Worm (Caenorhabditis elegans) whole organism, mixed stage, embryonic: Measurements from ENCODE around the gene F47F2.1.

ENCODE experiments used
- M03D4.4 ChIP-seq: sonication (generic microtip); optimal IDR thresholded peaks from 2 replicates; lab custom pipeline; 2017; ENCODE audit warnings: mild to moderate bottlenecking, missing genetic modification characterization, missing compliant biosample characterization
- bed-3 ChIP-seq: fragments of 200-800 bp; sonication (Bioruptor generic); optimal IDR thresholded peaks from 3 replicates; lab custom pipeline; 2018; ENCODE audit warnings: mild to moderate bottlenecking, missing genetic modification characterization, moderate library complexity, missing compliant biosample characterization
- blmp-1 ChIP-seq: fragments of 150-350 bp; optimal IDR thresholded peaks from 2 replicates; lab custom pipeline; 2014; ENCODE audit warnings: missing biosample characterization, missing genetic modification characterization
- ceh-39 ChIP-seq: fragments of 150-350 bp; optimal IDR thresholded peaks from 2 replicates; lab custom pipeline; 2014; ENCODE audit warnings: missing biosample characterization, missing genetic modification characterization
- ceh-43 ChIP-seq: fragments of 200-800 bp; sonication (Bioruptor generic); optimal IDR thresholded peaks from 2 replicates; lab custom pipeline; 2018; ENCODE audit warnings: mild to moderate bottlenecking, missing genetic modification characterization, moderate library complexity, missing compliant biosample characterization
- ceh-83 ChIP-seq: fragments of 200-800 bp; sonication (Bioruptor generic); optimal IDR thresholded peaks from 2 replicates; lab custom pipeline; 2018; ENCODE audit warnings: mild to moderate bottlenecking, missing genetic modification characterization, missing compliant biosample characterization
- ces-1 ChIP-seq: fragments of 150-350 bp; optimal IDR thresholded peaks from 2 replicates; lab custom pipeline; 2014; ENCODE audit warnings: missing biosample characterization, missing genetic modification reagents, missing genetic modification characterization
- drap-1 ChIP-seq: fragments of 200-800 bp; sonication (Bioruptor generic); optimal IDR thresholded peaks from 3 replicates; lab custom pipeline; 2018; ENCODE audit warnings: mild to moderate bottlenecking, missing genetic modification characterization, missing compliant biosample characterization
- elt-1 ChIP-seq: sonication (generic microtip); optimal IDR thresholded peaks from 2 replicates; lab custom pipeline; 2017; ENCODE audit warnings: missing genetic modification characterization, mild to moderate bottlenecking, missing compliant biosample characterization, antibody characterized with exemption, moderate library complexity, borderline replicate concordance; ENCODE audit not compliant: insufficient read depth
- elt-3 ChIP-seq: fragments of 150-350 bp; optimal IDR thresholded peaks from 2 replicates; lab custom pipeline; 2014; ENCODE audit warnings: missing biosample characterization, missing genetic modification characterization
- flh-1 ChIP-seq: fragments of 200-800 bp; sonication (Bioruptor generic); optimal IDR thresholded peaks from 2 replicates; lab custom pipeline; 2018; ENCODE audit warnings: mild to moderate bottlenecking, missing genetic modification characterization, moderate library complexity, missing compliant biosample characterization
- ham-2 ChIP-seq: fragments of 200-800 bp; sonication (Bioruptor generic); optimal IDR thresholded peaks from 2 replicates; lab custom pipeline; 2018; ENCODE audit warnings: mild to moderate bottlenecking, missing genetic modification characterization, missing compliant biosample characterization
- hlh-1 ChIP-seq: fragments of 150-350 bp; optimal IDR thresholded peaks from 2 replicates; lab custom pipeline; 2014; ENCODE audit warnings: missing biosample characterization, missing genetic modification reagents, missing genetic modification characterization
- lin-13 ChIP-seq: fragments of 150-350 bp; optimal IDR thresholded peaks from 2 replicates; lab custom pipeline; 2014; ENCODE audit warnings: missing biosample characterization, missing genetic modification characterization
- lin-32 ChIP-seq: fragments of 200-800 bp; sonication (Bioruptor generic); optimal IDR thresholded peaks from 2 replicates; lab custom pipeline; 2018; ENCODE audit warnings: mild to moderate bottlenecking, missing genetic modification characterization, missing compliant biosample characterization
- lsy-2 ChIP-seq: fragments of 150-350 bp; optimal IDR thresholded peaks from 2 replicates; lab custom pipeline; 2014; ENCODE audit warnings: missing biosample characterization, missing genetic modification characterization
- mab-5 ChIP-seq: fragments of 150-350 bp; optimal IDR thresholded peaks from 2 replicates; lab custom pipeline; 2014; ENCODE audit warnings: missing biosample characterization, missing genetic modification characterization
- mep-1 ChIP-seq: fragments of 150-350 bp; optimal IDR thresholded peaks from 2 replicates; lab custom pipeline; 2017; ENCODE audit warnings: missing biosample characterization, missing genetic modification reagents, missing genetic modification characterization, inconsistent platforms
- mls-2 ChIP-seq: sonication (generic microtip); optimal IDR thresholded peaks from 2 replicates; lab custom pipeline; 2016; ENCODE audit warnings: mild to moderate bottlenecking, missing genetic modification characterization, moderate library complexity, missing compliant biosample characterization
- nhr-12 ChIP-seq: fragments of 150-350 bp; optimal IDR thresholded peaks from 2 replicates; lab custom pipeline; 2014; ENCODE audit warnings: missing biosample characterization, missing genetic modification characterization
- nhr-2 ChIP-seq: fragments of 150-350 bp; optimal IDR thresholded peaks from 2 replicates; lab custom pipeline; 2014; ENCODE audit warnings: missing biosample characterization, missing genetic modification characterization
- nhr-237 ChIP-seq: fragments of 150-350 bp; optimal IDR thresholded peaks from 2 replicates; lab custom pipeline; 2014; ENCODE audit warnings: missing biosample characterization, missing genetic modification characterization
- nhr-28 ChIP-seq: fragments of 150-350 bp; optimal IDR thresholded peaks from 2 replicates; lab custom pipeline; 2014; ENCODE audit warnings: missing biosample characterization, missing genetic modification characterization
- nhr-76 ChIP-seq: sonication (generic microtip); optimal IDR thresholded peaks from 2 replicates; lab custom pipeline; 2017; ENCODE audit warnings: missing biosample characterization, missing genetic modification characterization
- pha-4 ChIP-seq: fragments of 150-350 bp; optimal IDR thresholded peaks from 2 replicates; lab custom pipeline; 2018; ENCODE audit warnings: missing biosample characterization, missing genetic modification reagents, missing genetic modification characterization
- sem-2 ChIP-seq: fragments of 200-800 bp; sonication (Bioruptor generic); optimal IDR thresholded peaks from 2 replicates; lab custom pipeline; 2018; ENCODE audit warnings: mild to moderate bottlenecking, missing genetic modification characterization, missing compliant biosample characterization
- snpc-4 ChIP-seq: fragments of 150-350 bp; optimal IDR thresholded peaks from 2 replicates; lab custom pipeline; 2014; ENCODE audit warnings: missing biosample characterization, missing genetic modification characterization
- sptf-1 ChIP-seq: sonication (generic microtip); optimal IDR thresholded peaks from 2 replicates; lab custom pipeline; 2017; ENCODE audit warnings: mild to moderate bottlenecking, missing genetic modification characterization, moderate library complexity, missing compliant biosample characterization
- tbx-8 ChIP-seq: fragments of 200-800 bp; sonication (Bioruptor generic); optimal IDR thresholded peaks from 2 replicates; lab custom pipeline; 2018; ENCODE audit warnings: mild to moderate bottlenecking, missing genetic modification characterization, moderate library complexity, missing compliant biosample characterization
- unc-120 ChIP-seq: sonication (generic microtip); optimal IDR thresholded peaks from 2 replicates; lab custom pipeline; 2017; ENCODE audit warnings: missing genetic modification characterization, missing compliant biosample characterization; ENCODE audit not compliant: poor library complexity, severe bottlenecking
- unc-39 ChIP-seq: fragments of 150-350 bp; optimal IDR thresholded peaks from 2 replicates; lab custom pipeline; 2014; ENCODE audit warnings: missing biosample characterization, missing genetic modification characterization
- unc-62 ChIP-seq: fragments of 150-350 bp; optimal IDR thresholded peaks from 2 replicates; lab custom pipeline; 2014; ENCODE audit warnings: missing biosample characterization, missing genetic modification reagents, missing genetic modification characterization
- zip-8 ChIP-seq: fragments of 150-350 bp; optimal IDR thresholded peaks from 2 replicates; lab custom pipeline; 2014; ENCODE audit warnings: missing biosample characterization, missing genetic modification characterization
- ztf-11 ChIP-seq: fragments of 150-350 bp; optimal IDR thresholded peaks from 2 replicates; lab custom pipeline; 2014; ENCODE audit warnings: missing biosample characterization, missing genetic modification characterization

Gene F47F2.1

ce11 chrX:3866197-3866596 is 12.1 kb upstream of the F47F2.1 start:
- TF ChIP-seq mab-5 (tag; lab: Kevin White, UChicago) = no peak
- TF ChIP-seq drap-1 (GFP tag; lab: Kevin White, UChicago) = no peak
- TF ChIP-seq unc-120 = no peak
- TF ChIP-seq nhr-2 (tag; lab: Kevin White, UChicago) = no peak
- no peak for TF ChIP-seq ham-2 (GFP tag; lab: Kevin White, UChicago)
- no peak for TF ChIP-seq lsy-2 (tag; lab: Kevin White, UChicago)
- no peak for TF ChIP-seq mep-1
- TF ChIP-seq lin-32 (GFP tag; lab: Kevin White, UChicago) = no peak
- no peak for TF ChIP-seq sem-2 (GFP tag; lab: Kevin White, UChicago)
- no peak for TF ChIP-seq unc-39 (tag; lab: Kevin White, UChicago)
- no peak for TF ChIP-seq ceh-83
- TF ChIP-seq zip-8 = no peak
- TF ChIP-seq flh-1 (GFP tag; lab: Kevin White, UChicago) = no peak
- TF ChIP-seq lin-13 (tag; lab: Kevin White, UChicago) = no peak
- no peak for TF ChIP-seq blmp-1
- TF ChIP-seq ceh-39 (tag; lab: Kevin White, UChicago) = no peak
- TF ChIP-seq snpc-4 (tag; lab: Kevin White, UChicago) = no peak
- no peak for TF ChIP-seq ceh-43 (GFP tag; lab: Kevin White, UChicago)

DNA sequence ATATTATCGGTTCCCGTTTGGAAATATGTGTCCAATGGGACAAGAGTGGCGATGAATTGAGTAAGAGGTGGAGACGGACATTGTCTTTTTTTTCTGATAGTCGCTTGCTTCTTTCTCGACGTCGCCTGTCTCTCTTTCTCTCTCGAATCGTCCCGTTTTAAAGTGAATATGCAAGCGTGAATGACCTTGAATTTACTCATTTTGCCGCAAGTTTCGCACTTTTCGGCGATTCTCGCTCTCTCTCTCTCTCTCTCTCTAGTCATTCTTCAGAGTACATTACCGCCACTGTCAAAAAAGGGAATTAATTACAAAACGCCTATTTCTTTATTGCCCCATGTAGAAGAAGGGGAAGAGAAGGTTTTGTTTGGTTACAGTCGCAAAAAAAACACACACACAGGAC is 10.6 kb upstream of the F47F2.1 start:
- TF ChIP-seq sem-2 (GFP tag; lab: Kevin White, UChicago) (no peak), ces-1 (GFP tag; lab: Kevin White, UChicago) (no peak), nhr-237 (tag; lab: Kevin White, UChicago) (no peak), mls-2 (tag; lab: Kevin White, UChicago) (no peak), ham-2 (GFP tag; lab: Kevin White, UChicago) (no peak)

- no peak for TF ChIP-seq pha-4 (tag; lab: Kevin White, UChicago)
- no peak for TF ChIP-seq mep-1
- no peak for TF ChIP-seq nhr-237 (tag; lab: Kevin White, UChicago)
- TF ChIP-seq lin-13 (tag; lab: Kevin White, UChicago) = no peak
- TF ChIP-seq ces-1 (GFP tag; lab: Kevin White, UChicago) = peak; percentile 94
- TF ChIP-seq ceh-39 (tag; lab: Kevin White, UChicago) = no peak
- TF ChIP-seq hlh-1 (tag; lab: Kevin White, UChicago) = no peak
- TF ChIP-seq nhr-12 (tag; lab: Kevin White, UChicago) = no peak
- no peak for TF ChIP-seq nhr-76 (tag; lab: Kevin White, UChicago)
These were observed 6.6 kb upstream of the F47F2.1 start for ce11 chrX:3871578-3872234.

DNA sequence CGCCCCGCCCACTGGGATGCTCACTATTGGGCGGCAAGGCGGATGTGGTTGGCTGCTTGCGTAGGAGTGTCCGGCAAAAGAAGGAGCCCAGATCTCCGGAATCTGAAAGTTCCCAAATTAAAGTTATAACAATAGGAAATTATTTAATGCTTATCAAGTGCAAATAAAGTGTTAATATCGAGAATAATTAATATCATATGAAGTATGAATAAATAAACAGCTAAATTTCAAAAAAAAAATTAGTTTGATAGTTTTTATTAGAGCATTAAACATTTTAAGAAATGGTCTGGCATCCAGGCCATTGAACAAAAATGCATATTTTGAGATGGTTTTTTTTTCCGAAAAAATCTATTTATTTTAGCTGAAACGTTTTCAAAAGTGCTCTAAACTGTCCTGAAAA is 4.9 kb upstream of the F47F2.1 start, which contains the start of gene lim-4:
lim-4 (minus strand) TSS at position 101 of the 400 bp plus-strand sequence.
- no peak for TF ChIP-seq sem-2 (GFP tag; lab: Kevin White, UChicago)
- no peak for TF ChIP-seq unc-62
- no peak for TF ChIP-seq ztf-11 (tag; lab: Kevin White, UChicago)
- no peak for TF ChIP-seq sptf-1 (tag; lab: Kevin White, UChicago)
- TF ChIP-seq blmp-1 = no peak
- no peak for TF ChIP-seq snpc-4 (tag; lab: Kevin White, UChicago)
- TF ChIP-seq M03D4.4 (tag; lab: Kevin White, UChicago) = no peak
- TF ChIP-seq unc-120 = no peak
- no peak for TF ChIP-seq lsy-2 (tag; lab: Kevin White, UChicago)
- TF ChIP-seq nhr-237 (tag; lab: Kevin White, UChicago) = no peak
- TF ChIP-seq unc-39 (tag; lab: Kevin White, UChicago) = no peak

DNA sequence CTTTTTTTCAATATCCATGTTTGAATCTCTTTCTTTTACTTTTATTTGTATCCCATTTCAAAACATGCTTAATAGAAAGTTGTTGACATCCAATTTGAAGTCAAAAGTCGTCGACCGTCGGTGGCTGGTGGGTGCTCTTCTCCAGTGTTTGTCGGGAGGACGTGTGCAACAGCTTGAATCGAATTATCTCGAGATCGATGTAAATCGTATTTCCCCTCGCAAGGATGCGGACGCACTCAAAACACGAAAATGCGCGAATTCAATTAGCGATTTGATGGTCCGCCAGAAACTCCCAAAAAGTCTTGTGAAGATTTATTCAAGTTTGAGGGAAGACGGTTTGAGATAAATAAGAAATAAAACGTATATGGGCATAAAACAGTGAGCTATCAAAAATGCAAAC is 2.6 kb upstream of the F47F2.1 start:
- TF ChIP-seq zip-8 (no peak), nhr-12 (tag; lab: Kevin White, UChicago) (no peak), ces-1 (GFP tag; lab: Kevin White, UChicago) (peak; percentile 99), mab-5 (tag; lab: Kevin White, UChicago) (no peak)

- TF ChIP-seq elt-1 (no peak), nhr-2 (tag; lab: Kevin White, UChicago) (no peak), nhr-237 (tag; lab: Kevin White, UChicago) (no peak), unc-39 (tag; lab: Kevin White, UChicago) (no peak), ham-2 (GFP tag; lab: Kevin White, UChicago) (no peak), mep-1 (no peak), pha-4 (tag; lab: Kevin White, UChicago) (no peak), snpc-4 (tag; lab: Kevin White, UChicago) (no peak), unc-62 (no peak), mab-5 (tag; lab: Kevin White, UChicago) (no peak), tbx-8 (GFP tag; lab: Kevin White, UChicago) (no peak), unc-120 (no peak), ztf-11 (tag; lab: Kevin White, UChicago) (no peak), flh-1 (GFP tag; lab: Kevin White, UChicago) (no peak), nhr-28 (tag; lab: Kevin White, UChicago) (no peak), ceh-43 (GFP tag; lab: Kevin White, UChicago) (no peak), sem-2 (GFP tag; lab: Kevin White, UChicago) (no peak), lsy-2 (tag; lab: Kevin White, UChicago) (no peak), elt-3 (tag; lab: Kevin White, UChicago) (no peak), bed-3 (GFP tag; lab: Kevin White, UChicago) (no peak)
These were observed 9.3 kb downstream of the F47F2.1 start for ce11 chrX:3887595-3887994.
